Fruit fly (Drosophila melanogaster): ENCODE measurements around the gene Cda4.

DNA sequence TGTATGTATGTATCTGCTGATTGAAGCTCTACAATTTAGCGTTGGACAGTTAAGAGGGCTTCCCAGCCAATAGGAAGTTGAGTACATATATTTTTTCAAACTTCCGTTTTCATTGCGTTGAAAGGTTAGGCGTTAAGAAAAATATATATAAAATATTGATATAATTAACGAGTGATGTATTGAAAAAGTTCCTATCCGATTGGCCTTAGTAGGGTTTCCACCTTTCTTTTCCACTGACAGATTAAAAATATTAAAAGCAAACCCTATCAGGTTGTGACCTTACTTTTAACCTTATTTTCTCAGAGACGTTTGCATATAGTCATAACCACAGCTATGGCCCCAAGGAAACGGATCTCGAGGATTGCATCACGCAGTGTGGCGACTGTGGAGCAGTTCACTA, 85.7 kb downstream of the Cda4 start, which contains the start of gene CG17601:
- no peak for TF ChIP-seq bab1 (GFP tag; optimal IDR thresholded peaks at IDR 0.05)
- no peak for TF ChIP-seq kay (GFP tag; ENCODE audit: borderline replicate concordance)
- TF ChIP-seq CG7045 (GFP tag; optimal IDR thresholded peaks at IDR 0.05), result no peak
- no peak for TF ChIP-seq Hr96 (GFP tag; optimal IDR thresholded peaks at IDR 0.05)

Data from whole organism, adult.